Fruit fly (Drosophila melanogaster): ENCODE measurements around the gene CG43638.

CG43638 gene

DNA sequence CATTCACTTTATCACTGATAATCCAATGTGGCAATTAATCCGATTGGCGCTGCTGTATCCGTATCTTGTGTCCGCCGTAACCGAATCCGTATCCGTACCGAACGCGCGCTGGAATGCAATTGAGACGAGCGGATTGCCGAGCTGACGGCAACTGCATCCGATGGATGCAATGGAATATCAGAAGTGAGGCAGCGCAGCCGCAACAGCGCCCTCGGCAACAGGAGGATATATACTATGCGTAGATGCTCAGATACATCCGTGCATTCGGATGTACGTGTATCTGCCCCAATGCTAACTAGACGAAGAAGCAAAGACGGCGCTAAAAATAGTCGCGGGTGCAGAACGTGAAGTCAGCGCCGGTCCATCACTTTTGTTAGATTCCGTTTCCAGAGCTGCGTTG lies 20.4 kb downstream of the CG43638 start, which contains the start of gene rols:
TSS of gene rols (minus strand) at position 101 of the 400 bp plus-strand sequence.
- TF ChIP-seq dmrt93B (GFP tag; optimal IDR thresholded peaks at IDR 0.05): no peak

- TF ChIP-seq foxo (GFP tag; optimal IDR thresholded peaks at IDR 0.05) (no peak), jim (GFP tag; optimal IDR thresholded peaks at IDR 0.05) (no peak), Myc (optimal IDR thresholded peaks at IDR 0.05) (peak; percentile 90)
Observed at dm6 chr3L:12066699-12067287, 22.4 kb downstream of the CG43638 start.

DNA sequence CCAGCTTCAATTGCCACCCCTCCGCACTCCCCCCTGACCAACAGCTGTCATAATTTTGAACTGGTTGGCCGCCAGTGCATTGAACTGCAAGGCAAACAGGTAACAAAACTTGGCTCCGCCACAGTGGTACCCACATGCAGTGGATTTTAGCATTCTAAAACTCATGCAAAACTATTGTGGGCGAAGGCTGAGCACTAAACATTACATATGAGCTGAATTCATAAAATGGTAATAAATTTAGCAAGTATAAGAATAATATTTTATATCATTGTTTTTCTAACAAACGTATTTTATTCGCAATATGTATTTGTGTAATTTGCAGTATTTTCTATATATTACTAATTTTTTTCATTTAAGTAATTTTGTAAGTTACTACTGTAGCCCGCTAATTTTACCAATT lies 28.0 kb downstream of the CG43638 start:
- TF ChIP-seq lola (GFP tag; optimal IDR thresholded peaks at IDR 0.05): no peak
- no peak for TF ChIP-seq Dfd (GFP tag; optimal IDR thresholded peaks at IDR 0.05)
- no peak for TF ChIP-seq Abd-B (GFP tag; optimal IDR thresholded peaks at IDR 0.05)
- TF ChIP-seq dl (GFP tag; optimal IDR thresholded peaks at IDR 0.05; ENCODE audit: insufficient read depth in 1 of 2, partially characterized antibody in 2 of 2): no peak
- no peak for TF ChIP-seq rgr (GFP tag; optimal IDR thresholded peaks at IDR 0.05)
- TF ChIP-seq pan (optimal IDR thresholded peaks at IDR 0.05): no peak
- TF ChIP-seq Hr78 (GFP tag; optimal IDR thresholded peaks at IDR 0.05): no peak
- TF ChIP-seq fru (GFP tag; optimal IDR thresholded peaks at IDR 0.05): no peak
- no peak for TF ChIP-seq Mio (GFP tag; optimal IDR thresholded peaks at IDR 0.05)
- no peak for TF ChIP-seq woc (GFP tag; optimal IDR thresholded peaks at IDR 0.05)
- TF ChIP-seq sv (GFP tag; optimal IDR thresholded peaks at IDR 0.05): no peak
- no peak for TF ChIP-seq Hnf4 (GFP tag; optimal IDR thresholded peaks at IDR 0.05)
- no peak for TF ChIP-seq brk (GFP tag; optimal IDR thresholded peaks at IDR 0.05)
- TF ChIP-seq Myc (optimal IDR thresholded peaks at IDR 0.05): no peak
- TF ChIP-seq foxo (GFP tag; optimal IDR thresholded peaks at IDR 0.05): no peak
- TF ChIP-seq Dif (GFP tag; optimal IDR thresholded peaks at IDR 0.05; ENCODE audit: partially characterized antibody): no peak
- TF ChIP-seq HLH106 (tag; optimal IDR thresholded peaks at IDR 0.05): no peak
- TF ChIP-seq dsf (GFP tag; optimal IDR thresholded peaks at IDR 0.05; ENCODE audit: borderline replicate concordance): no peak

dm6 chr3L:12073076-12073475 lies 28.7 kb downstream of the CG43638 start:
- peak; percentile 17 for TF ChIP-seq h (GFP tag; optimal IDR thresholded peaks at IDR 0.05)
- no peak for TF ChIP-seq dmrt93B (GFP tag; optimal IDR thresholded peaks at IDR 0.05)

dm6 chr3L:12073861-12074633 lies 29.7 kb downstream of the CG43638 start:
- TF ChIP-seq Hr83 (GFP tag; optimal IDR thresholded peaks at IDR 0.05; ENCODE audit: poor library complexity, severe bottlenecking): no peak
- no peak for TF ChIP-seq h (GFP tag; optimal IDR thresholded peaks at IDR 0.05)
- TF ChIP-seq CG9705 (GFP tag; optimal IDR thresholded peaks at IDR 0.05): no peak
- TF ChIP-seq tai (GFP tag; optimal IDR thresholded peaks at IDR 0.05): no peak
- TF ChIP-seq woc (GFP tag; optimal IDR thresholded peaks at IDR 0.05): no peak
- TF ChIP-seq sv (GFP tag; optimal IDR thresholded peaks at IDR 0.05): no peak
- TF ChIP-seq Jra (GFP tag; optimal IDR thresholded peaks at IDR 0.05): no peak
- TF ChIP-seq dmrt93B (GFP tag; optimal IDR thresholded peaks at IDR 0.05): no peak
- no peak for TF ChIP-seq CrebA (GFP tag; optimal IDR thresholded peaks at IDR 0.05; ENCODE audit: borderline replicate concordance)
- TF ChIP-seq Vsx2 (GFP tag; optimal IDR thresholded peaks at IDR 0.05; ENCODE audit: partially characterized antibody): no peak
- TF ChIP-seq Hr78 (GFP tag; optimal IDR thresholded peaks at IDR 0.05): no peak
- no peak for TF ChIP-seq fru (GFP tag; optimal IDR thresholded peaks at IDR 0.05)
- no peak for TF ChIP-seq Rel (GFP tag; optimal IDR thresholded peaks at IDR 0.05)
- no peak for TF ChIP-seq Rel (tag; optimal IDR thresholded peaks at IDR 0.05)
- no peak for TF ChIP-seq Abd-B (GFP tag; optimal IDR thresholded peaks at IDR 0.05)
- no peak for TF ChIP-seq N (GFP tag; optimal IDR thresholded peaks at IDR 0.05)
- TF ChIP-seq Dif (GFP tag; optimal IDR thresholded peaks at IDR 0.05; ENCODE audit: partially characterized antibody): no peak
- TF ChIP-seq dl (GFP tag; optimal IDR thresholded peaks at IDR 0.05; ENCODE audit: insufficient read depth in 1 of 2, partially characterized antibody in 2 of 2): no peak
- TF ChIP-seq Mio (GFP tag; optimal IDR thresholded peaks at IDR 0.05): no peak
- no peak for TF ChIP-seq foxo (GFP tag; optimal IDR thresholded peaks at IDR 0.05)
- no peak for TF ChIP-seq Dfd (GFP tag; optimal IDR thresholded peaks at IDR 0.05)

All from whole organism, wandering third instar larva.